Worm (Caenorhabditis elegans) whole organism, midembryonic: ENCODE data around the gene sulp-8.

Experiments
- T22C8.4 ChIP-seq: fragments of 200-800 bp; sonication (Bioruptor generic); IDR thresholded peaks from 2 replicates; pipeline ENCODE4 v1.3.6; 2022; ENCODE audit warnings: missing genetic modification characterization, missing compliant biosample characterization
- cog-1 ChIP-seq: sonication (generic microtip); optimal IDR thresholded peaks from 2 replicates; lab custom pipeline; 2016; ENCODE audit warnings: missing genetic modification characterization, missing compliant biosample characterization
- flt-1 ChIP-seq: fragments of 200-800 bp; sonication (Bioruptor generic); IDR thresholded peaks from 2 replicates; pipeline ENCODE4 v1.3.6; 2022; ENCODE audit warnings: missing genetic modification characterization, missing compliant biosample characterization
- klf-2 ChIP-seq: fragments of 200-800 bp; sonication (Bioruptor generic); conservative IDR thresholded peaks from 2 replicates; pipeline ENCODE4 v1.3.6; 2022; ENCODE audit warnings: missing genetic modification reagents, missing genetic modification characterization, missing compliant biosample characterization
- ref-1 ChIP-seq: fragments of 200-800 bp; sonication (Bioruptor generic); conservative IDR thresholded peaks from 2 replicates; pipeline ENCODE4 v1.3.6; 2022; ENCODE audit warnings: missing genetic modification reagents, missing genetic modification characterization, missing compliant biosample characterization
- tab-1 ChIP-seq: fragments of 200-800 bp; sonication (Bioruptor generic); IDR thresholded peaks from 2 replicates; pipeline ENCODE4 v1.3.6; 2022; ENCODE audit warnings: missing genetic modification characterization, missing compliant biosample characterization
- ztf-23 ChIP-seq: fragments of 200-800 bp; sonication (Bioruptor generic); IDR thresholded peaks from 2 replicates; pipeline ENCODE4 v1.3.6; 2022; ENCODE audit warnings: missing genetic modification reagents, missing genetic modification characterization, missing compliant biosample characterization

ce11 chrV:9689364-9689763 lies 15.9 kb upstream of the sulp-8 start:
- TF ChIP-seq flt-1 (GFP tag; lab: Robert Waterston, UW) (no peak), cog-1 (tag; lab: Kevin White, UChicago) (no peak), tab-1 (GFP tag; lab: Robert Waterston, UW) (no peak), T22C8.4 (GFP tag; lab: Robert Waterston, UW) (no peak), ztf-23 (no peak), klf-2 (GFP tag; lab: Robert Waterston, UW) (no peak), ref-1 (GFP tag; lab: Robert Waterston, UW) (no peak)
